Fruit fly (Drosophila melanogaster) whole organism, prepupa: ENCODE measurements around the gene CG11755.

Experiments used
- Blimp-1 ChIP-seq: fragments of 200-800 bp; sonication (Bioruptor generic); optimal IDR thresholded peaks from 3 replicates; lab custom pipeline; 2017; ENCODE audit warnings: missing biosample characterization, missing genetic modification characterization, mild to moderate bottlenecking, moderate library complexity, missing genetic modification reagents
- CG10631 ChIP-seq: fragments of 200-800 bp; sonication (Bioruptor generic); optimal IDR thresholded peaks from 2 replicates; lab custom pipeline; 2016; ENCODE audit warnings: missing biosample characterization, missing genetic modification characterization
- CG10669 ChIP-seq: fragments of 200-800 bp; sonication (Bioruptor generic); optimal IDR thresholded peaks from 3 replicates; lab custom pipeline; 2018; ENCODE audit warnings: missing biosample characterization, mild to moderate bottlenecking, missing genetic modification characterization, moderate library complexity
- CG11294 ChIP-seq: fragments of 200-800 bp; sonication (Bioruptor generic); IDR thresholded peaks from 2 replicates; pipeline ENCODE4 v1.3.6; 2022; ENCODE audit warnings: missing biosample characterization, missing genetic modification characterization
- CG15336 ChIP-seq: fragments of 200-800 bp; sonication (Bioruptor generic); IDR thresholded peaks from 2 replicates; pipeline ENCODE4 v1.3.6; 2022; ENCODE audit warnings: missing biosample characterization, missing genetic modification characterization
- CG1621 ChIP-seq: fragments of 200-800 bp; sonication (Bioruptor generic); optimal IDR thresholded peaks from 3 replicates; lab custom pipeline; 2018; ENCODE audit warnings: missing biosample characterization, mild to moderate bottlenecking, missing genetic modification characterization
- CG3032 ChIP-seq: fragments of 200-800 bp; optimal IDR thresholded peaks from 2 replicates; lab custom pipeline; 2019; ENCODE audit warnings: missing biosample characterization, mild to moderate bottlenecking, missing genetic modification characterization, moderate library complexity
- CG31627 ChIP-seq: fragments of 200-800 bp; sonication (Bioruptor generic); optimal IDR thresholded peaks from 3 replicates; lab custom pipeline; 2016; ENCODE audit warnings: missing biosample characterization, missing genetic modification characterization
- CG32006 ChIP-seq: fragments of 200-800 bp; sonication (Bioruptor generic); optimal IDR thresholded peaks from 3 replicates; lab custom pipeline; 2017; ENCODE audit warnings: missing biosample characterization, mild to moderate bottlenecking, missing genetic modification characterization
- CG34406 ChIP-seq: fragments of 200-800 bp; sonication (Bioruptor generic); optimal IDR thresholded peaks from 3 replicates; lab custom pipeline; 2016; ENCODE audit warnings: missing biosample characterization, missing genetic modification characterization
- CG3919 ChIP-seq: fragments of 200-800 bp; sonication (Bioruptor generic); optimal IDR thresholded peaks from 3 replicates; lab custom pipeline; 2016; ENCODE audit warnings: missing biosample characterization, missing genetic modification characterization
- CG6163 ChIP-seq: fragments of 200-800 bp; sonication (Bioruptor generic); IDR thresholded peaks from 3 replicates; pipeline ENCODE4 v1.3.6; 2022; ENCODE audit warnings: missing biosample characterization, missing genetic modification characterization
- CG6276 ChIP-seq: fragments of 200-800 bp; sonication (Bioruptor generic); optimal IDR thresholded peaks from 2 replicates; lab custom pipeline; 2017; ENCODE audit warnings: missing biosample characterization, mild to moderate bottlenecking, missing genetic modification characterization
- CG6808 ChIP-seq: fragments of 200-800 bp; sonication (Bioruptor generic); optimal IDR thresholded peaks from 3 replicates; lab custom pipeline; 2017; ENCODE audit warnings: missing biosample characterization, missing genetic modification characterization, mild to moderate bottlenecking, moderate library complexity, missing genetic modification reagents
- CG6854 ChIP-seq: fragments of 200-800 bp; sonication (Bioruptor generic); optimal IDR thresholded peaks from 2 replicates; lab custom pipeline; 2017; ENCODE audit warnings: missing biosample characterization, mild to moderate bottlenecking, missing genetic modification characterization
- Eip75B ChIP-seq: fragments of 200-800 bp; sonication (Bioruptor generic); optimal IDR thresholded peaks from 3 replicates; lab custom pipeline; 2016; ENCODE audit warnings: missing biosample characterization, missing genetic modification characterization
- Eip78C ChIP-seq: fragments of 200-800 bp; sonication (Bioruptor generic); peaks from one replicate; lab custom pipeline; 2016; ENCODE audit warnings: missing biosample characterization, missing genetic modification characterization
- Ets21C ChIP-seq: fragments of 200-800 bp; sonication (Bioruptor generic); optimal IDR thresholded peaks from 3 replicates; lab custom pipeline; 2016; ENCODE audit warnings: missing biosample characterization, missing genetic modification characterization
- Ets96B ChIP-seq: fragments of 200-800 bp; optimal IDR thresholded peaks from 2 replicates; lab custom pipeline; 2019; ENCODE audit warnings: missing biosample characterization, mild to moderate bottlenecking, missing genetic modification characterization, moderate library complexity
- Gug ChIP-seq: fragments of 200-800 bp; sonication (Bioruptor generic); IDR thresholded peaks from 2 replicates; pipeline ENCODE4 v1.3.6; 2022; ENCODE audit warnings: missing biosample characterization, missing genetic modification characterization
- Hr38 ChIP-seq: sonication (Bioruptor generic); optimal IDR thresholded peaks from 2 replicates; lab custom pipeline; 2016; ENCODE audit warnings: missing biosample characterization, missing genetic modification characterization
- Hr39 ChIP-seq: fragments of 200-800 bp; sonication (Bioruptor generic); optimal IDR thresholded peaks from 2 replicates; lab custom pipeline; 2016; ENCODE audit warnings: missing biosample characterization, missing genetic modification characterization
- Hr4 ChIP-seq: fragments of 200-800 bp; sonication (Bioruptor generic); optimal IDR thresholded peaks from 3 replicates; lab custom pipeline; 2016; ENCODE audit warnings: missing biosample characterization, missing genetic modification characterization
- Lpt ChIP-seq: fragments of 200-800 bp; sonication (Bioruptor generic); optimal IDR thresholded peaks from 3 replicates; lab custom pipeline; 2016; ENCODE audit warnings: missing biosample characterization, missing genetic modification characterization
- Met ChIP-seq: fragments of 200-800 bp; sonication (Bioruptor generic); optimal IDR thresholded peaks from 3 replicates; lab custom pipeline; 2016; ENCODE audit warnings: missing biosample characterization, missing genetic modification characterization
- OdsH ChIP-seq: fragments of 200-800 bp; sonication (Bioruptor generic); optimal IDR thresholded peaks from 3 replicates; lab custom pipeline; 2016; ENCODE audit warnings: missing biosample characterization, missing genetic modification characterization
- Smox ChIP-seq: fragments of 200-800 bp; sonication (Bioruptor generic); optimal IDR thresholded peaks from 3 replicates; lab custom pipeline; 2016; ENCODE audit warnings: missing biosample characterization, missing genetic modification characterization
- Sox102F ChIP-seq: fragments of 200-800 bp; sonication (Bioruptor generic); optimal IDR thresholded peaks from 2 replicates; lab custom pipeline; 2016; ENCODE audit warnings: missing biosample characterization, mild to moderate bottlenecking, missing genetic modification characterization
- Sox14 ChIP-seq: fragments of 200-800 bp; sonication (Bioruptor generic); optimal IDR thresholded peaks from 3 replicates; lab custom pipeline; 2016; ENCODE audit warnings: missing biosample characterization, missing genetic modification characterization
- Sox15 ChIP-seq: fragments of 200-800 bp; sonication (Bioruptor generic); optimal IDR thresholded peaks from 3 replicates; lab custom pipeline; 2016; ENCODE audit warnings: missing biosample characterization, missing genetic modification characterization
- achi ChIP-seq: fragments of 200-800 bp; sonication (Bioruptor generic); optimal IDR thresholded peaks from 3 replicates; lab custom pipeline; 2016; ENCODE audit warnings: missing biosample characterization, missing genetic modification characterization
- dac ChIP-seq: fragments of 200-800 bp; sonication (Bioruptor generic); optimal IDR thresholded peaks from 2 replicates; lab custom pipeline; 2017; ENCODE audit warnings: missing biosample characterization, mild to moderate bottlenecking, missing genetic modification characterization
- dsx ChIP-seq: fragments of 200-800 bp; optimal IDR thresholded peaks from 3 replicates; lab custom pipeline; 2019; ENCODE audit warnings: missing biosample characterization, mild to moderate bottlenecking, missing genetic modification characterization, moderate library complexity; ENCODE audit not compliant: poor library complexity, severe bottlenecking
- esn ChIP-seq: fragments of 200-800 bp; sonication (Bioruptor generic); optimal IDR thresholded peaks from 2 replicates; lab custom pipeline; 2016; ENCODE audit warnings: missing biosample characterization, mild to moderate bottlenecking, missing genetic modification characterization, moderate library complexity
- fd59A ChIP-seq: fragments of 200-800 bp; sonication (Bioruptor generic); optimal IDR thresholded peaks from 2 replicates; lab custom pipeline; 2017; ENCODE audit warnings: missing biosample characterization, mild to moderate bottlenecking, missing genetic modification characterization, missing genetic modification reagents
- fd85E ChIP-seq: fragments of 200-800 bp; sonication (Bioruptor generic); optimal IDR thresholded peaks from 3 replicates; lab custom pipeline; 2016; ENCODE audit warnings: missing biosample characterization, missing genetic modification characterization
- lz ChIP-seq: fragments of 200-800 bp; sonication (Bioruptor generic); optimal IDR thresholded peaks from 3 replicates; lab custom pipeline; 2016; ENCODE audit warnings: missing biosample characterization, missing genetic modification characterization
- net ChIP-seq: fragments of 200-800 bp; sonication (Bioruptor generic); optimal IDR thresholded peaks from 3 replicates; lab custom pipeline; 2016; ENCODE audit warnings: missing biosample characterization, missing genetic modification characterization
- pdm3 ChIP-seq: fragments of 200-800 bp; sonication (Bioruptor generic); optimal IDR thresholded peaks from 3 replicates; lab custom pipeline; 2016; ENCODE audit warnings: missing biosample characterization, missing genetic modification characterization
- salr ChIP-seq, 2 experiments: fragments of 200-800 bp; sonication (Bioruptor generic); optimal IDR thresholded peaks; 3 replicates each; lab custom pipeline; 2016 to 2018; ENCODE audit warnings: missing biosample characterization in 2 of 2, missing genetic modification characterization in 2 of 2, mild to moderate bottlenecking in 1 of 2
- spab ChIP-seq: fragments of 200-800 bp; sonication (Bioruptor generic); optimal IDR thresholded peaks from 2 replicates; lab custom pipeline; 2017; ENCODE audit warnings: missing biosample characterization, mild to moderate bottlenecking, missing genetic modification characterization, missing genetic modification reagents
- ss ChIP-seq, 2 experiments: fragments of 200-800 bp; sonication (Bioruptor generic); optimal IDR thresholded peaks; 2 replicates in 1 of 2; 3 replicates in 1 of 2; lab custom pipeline; 2017 to 2018; ENCODE audit warnings: mild to moderate bottlenecking in 2 of 2, missing biosample characterization in 2 of 2, missing genetic modification characterization in 2 of 2, moderate library complexity in 1 of 2
- svp ChIP-seq: fragments of 200-800 bp; sonication (Bioruptor generic); peaks from one replicate; lab custom pipeline; 2016; ENCODE audit warnings: missing biosample characterization, missing genetic modification characterization
- topi ChIP-seq: fragments of 200-800 bp; sonication (Bioruptor generic); optimal IDR thresholded peaks from 3 replicates; lab custom pipeline; 2016; ENCODE audit warnings: missing biosample characterization, missing genetic modification characterization
- vri ChIP-seq: fragments of 200-800 bp; sonication (Bioruptor generic); optimal IDR thresholded peaks from 3 replicates; lab custom pipeline; 2016; ENCODE audit warnings: missing biosample characterization, mild to moderate bottlenecking, missing genetic modification characterization

The CG11755 gene

dm6 chr3R:8670529-8671491 is 5.9 kb upstream of the CG11755 start, which contains the start of gene p (continued):
- TF ChIP-seq CG3919 (GFP tag; lab: Kevin White, UChicago) (peak; percentile 70), CG10631 (GFP tag; lab: Kevin White, UChicago) (peak; percentile 32), salr (GFP tag; optimal IDR thresholded peaks at IDR 0.05; lab: Kevin White, UChicago) (peak; percentile 15 to 33), achi (GFP tag; lab: Kevin White, UChicago) (peak; percentile 71), CG3032 (tag; lab: Kevin White, UChicago) (peak; percentile 34), CG31627 (GFP tag; lab: Kevin White, UChicago) (peak; percentile 53), svp (GFP tag; lab: Kevin White, UChicago) (peak; percentile 92), vri (GFP tag; lab: Kevin White, UChicago) (peak; percentile 36), spab (GFP tag; lab: Kevin White, UChicago) (no peak), CG34406 (peak; percentile 37), Sox15 (GFP tag; lab: Kevin White, UChicago) (no peak), Hr38 (no peak), lz (GFP tag; lab: Kevin White, UChicago) (peak; percentile 47), Smox (GFP tag; lab: Kevin White, UChicago) (peak; percentile 40), CG10669 (GFP tag; lab: Kevin White, UChicago) (peak; percentile 37), esn (GFP tag; lab: Kevin White, UChicago) (peak; percentile 47), fd59A (no peak), Gug (peak; percentile 27; the same call in 1 of the 2 replicates), CG6276 (GFP tag; lab: Kevin White, UChicago) (peak; percentile 4), pdm3 (GFP tag; lab: Kevin White, UChicago) (peak; percentile 61), Blimp-1 (GFP tag; lab: Kevin White, UChicago) (no peak), dsx (GFP tag; lab: Kevin White, UChicago) (no peak), CG6808 (peak; percentile 28), CG11294 (0 out of 2 replicates have a peak, but pooled peaks have one; percentile 34), dac (GFP tag; lab: Kevin White, UChicago) (no peak), CG1621 (tag; lab: Kevin White, UChicago) (peak; percentile 5), Lpt (GFP tag; lab: Kevin White, UChicago) (peak; percentile 44), fd85E (GFP tag; lab: Kevin White, UChicago) (no peak), net (GFP tag; lab: Kevin White, UChicago) (peak; percentile 54), topi (GFP tag; lab: Kevin White, UChicago) (peak; percentile 55), CG6163 (GFP tag; lab: Robert Waterston, UW) (peak; percentile 49; the same call in 2 of the 3 replicates)
- TF ChIP-seq, all 60 proteins: peak for 46

dm6 chr3R:8673803-8674234 is 2.9 kb upstream of the CG11755 start, which contains the start of gene mRpL19:
TSS of gene mRpL19 (plus strand) at chr3R:8674109.
- no peak for TF ChIP-seq Hr39 (GFP tag; lab: Kevin White, UChicago)
- no peak for TF ChIP-seq Lpt (GFP tag; lab: Kevin White, UChicago)
- no peak for TF ChIP-seq Ets21C (GFP tag; lab: Kevin White, UChicago)
- TF ChIP-seq Met (GFP tag; lab: Kevin White, UChicago) = peak; percentile 6
- no peak for TF ChIP-seq Sox15 (GFP tag; lab: Kevin White, UChicago)
- peak; percentile 9 for TF ChIP-seq Hr4 (GFP tag; lab: Kevin White, UChicago)
- no peak for TF ChIP-seq spab (GFP tag; lab: Kevin White, UChicago)
- TF ChIP-seq CG6276 (GFP tag; lab: Kevin White, UChicago) = no peak
- peak; percentile 13 for TF ChIP-seq OdsH (GFP tag; lab: Kevin White, UChicago)
- peak; percentile 30 for TF ChIP-seq Smox (GFP tag; lab: Kevin White, UChicago)
- TF ChIP-seq Eip75B (GFP tag; lab: Kevin White, UChicago) = peak; percentile 1
- peak; percentile 85 for TF ChIP-seq Eip78C
- no peak for TF ChIP-seq achi (GFP tag; lab: Kevin White, UChicago)
- peak; percentile 31 for TF ChIP-seq esn (GFP tag; lab: Kevin White, UChicago)
- peak; percentile 46 for TF ChIP-seq CG3032 (tag; lab: Kevin White, UChicago)
- no peak for TF ChIP-seq CG6854 (GFP tag; lab: Kevin White, UChicago)
- TF ChIP-seq Sox102F (GFP tag; lab: Kevin White, UChicago) = peak; percentile 1
- TF ChIP-seq fd85E (GFP tag; lab: Kevin White, UChicago) = no peak
- no peak for TF ChIP-seq ss (GFP tag; optimal IDR thresholded peaks at IDR 0.05; lab: Kevin White, UChicago)
- peak; percentile 10; the same call in 1 of the 2 replicates for TF ChIP-seq CG15336
- TF ChIP-seq Sox14 = peak; percentile 9
- no peak for TF ChIP-seq CG10669 (GFP tag; lab: Kevin White, UChicago)
- no peak for TF ChIP-seq CG32006 (GFP tag; lab: Kevin White, UChicago)
- TF ChIP-seq CG3919 (GFP tag; lab: Kevin White, UChicago) = no peak
- peak; percentile 30 for TF ChIP-seq Ets96B (tag; lab: Kevin White, UChicago)
